Fruit fly (Drosophila melanogaster) whole organism, embryonic: ENCODE data around the gene CG12279.
A peak's percentile ranks its signal among the peaks of the same experiment; 100 is the strongest.

Experiments
- Atf-2 ChIP-seq: fragments of 200-800 bp; sonication (Bioruptor generic); optimal IDR thresholded peaks from 2 replicates; lab custom pipeline; 2016; ENCODE audit warnings: missing biosample characterization, missing genetic modification characterization
- BEAF-32 ChIP-seq: fragments of 200-800 bp; sonication (Bioruptor generic); optimal IDR thresholded peaks from 3 replicates; lab custom pipeline; 2017; ENCODE audit warnings: missing biosample characterization, missing genetic modification characterization, mild to moderate bottlenecking, moderate library complexity, missing genetic modification reagents
- CG10565 ChIP-seq: fragments of 200-800 bp; sonication (Bioruptor generic); optimal IDR thresholded peaks from 3 replicates; lab custom pipeline; 2016; ENCODE audit warnings: missing biosample characterization, mild to moderate bottlenecking, missing genetic modification characterization
- CG11398 ChIP-seq: fragments of 200-800 bp; sonication (Bioruptor generic); optimal IDR thresholded peaks from 2 replicates; lab custom pipeline; 2016; ENCODE audit warnings: missing biosample characterization, missing genetic modification characterization
- CG12104 ChIP-seq: fragments of 200-800 bp; sonication (Bioruptor generic); optimal IDR thresholded peaks from 3 replicates; lab custom pipeline; 2016; ENCODE audit warnings: missing biosample characterization, missing genetic modification characterization
- CG12236 ChIP-seq: fragments of 200-800 bp; sonication (Bioruptor generic); optimal IDR thresholded peaks from 2 replicates; lab custom pipeline; 2016; ENCODE audit warnings: missing biosample characterization, missing genetic modification characterization
- CG16863 ChIP-seq: fragments of 200-800 bp; sonication (Bioruptor generic); optimal IDR thresholded peaks from 3 replicates; lab custom pipeline; 2016; ENCODE audit warnings: missing biosample characterization, missing genetic modification characterization
- CG17385 ChIP-seq: fragments of 200-800 bp; sonication (Bioruptor generic); optimal IDR thresholded peaks from 3 replicates; lab custom pipeline; 2018; ENCODE audit warnings: missing biosample characterization, mild to moderate bottlenecking, missing genetic modification characterization
- CG18476 ChIP-seq: fragments of 200-800 bp; sonication (Bioruptor generic); optimal IDR thresholded peaks from 2 replicates; lab custom pipeline; 2016; ENCODE audit warnings: missing biosample characterization, mild to moderate bottlenecking, missing genetic modification characterization
- CG18599 ChIP-seq: fragments of 200-800 bp; sonication (Bioruptor generic); optimal IDR thresholded peaks from 3 replicates; lab custom pipeline; 2017; ENCODE audit warnings: missing biosample characterization, missing genetic modification characterization, mild to moderate bottlenecking, moderate library complexity, missing genetic modification reagents
- CG2199 ChIP-seq: fragments of 200-800 bp; sonication (Bioruptor generic); IDR thresholded peaks from 3 replicates; pipeline ENCODE4 v1.3.6; 2022; ENCODE audit warnings: missing biosample characterization, missing genetic modification characterization
- CG32772 ChIP-seq: fragments of 200-800 bp; sonication (Bioruptor generic); IDR thresholded peaks from 2 replicates; pipeline ENCODE4 v1.3.6; 2022; ENCODE audit warnings: missing biosample characterization, missing genetic modification characterization
- CG7963 ChIP-seq: fragments of 200-800 bp; sonication (Bioruptor generic); IDR thresholded peaks from 3 replicates; pipeline ENCODE4 v1.3.6; 2022; ENCODE audit warnings: missing biosample characterization, missing genetic modification characterization; ENCODE audit not compliant: partially characterized antibody
- CG9437 ChIP-seq: fragments of 200-800 bp; sonication (Bioruptor generic); optimal IDR thresholded peaks from 2 replicates; lab custom pipeline; 2018; ENCODE audit warnings: missing biosample characterization, mild to moderate bottlenecking, missing genetic modification characterization
- CG9727 ChIP-seq: fragments of 200-800 bp; sonication (Bioruptor generic); optimal IDR thresholded peaks from 3 replicates; lab custom pipeline; 2017; ENCODE audit warnings: missing biosample characterization, mild to moderate bottlenecking, missing genetic modification characterization
- CG9817 ChIP-seq: fragments of 200-800 bp; sonication (Bioruptor generic); optimal IDR thresholded peaks from 2 replicates; lab custom pipeline; 2018; ENCODE audit warnings: missing biosample characterization, mild to moderate bottlenecking, missing genetic modification characterization, moderate library complexity
- D19B ChIP-seq: fragments of 200-800 bp; sonication (Bioruptor generic); optimal IDR thresholded peaks from 2 replicates; lab custom pipeline; 2017; ENCODE audit warnings: missing biosample characterization, mild to moderate bottlenecking, missing genetic modification characterization
- Dfd ChIP-seq, 2 experiments: fragments of >200 bp; optimal IDR thresholded peaks; 2 replicates each; lab custom pipeline; 2017; ENCODE audit warnings: missing biosample characterization in 2 of 2, missing genetic modification characterization in 2 of 2
- Elba2 ChIP-seq: fragments of 200-800 bp; sonication (Bioruptor generic); optimal IDR thresholded peaks from 3 replicates; lab custom pipeline; 2016; ENCODE audit warnings: missing biosample characterization, missing genetic modification characterization
- Ets65A ChIP-seq: fragments of 200-800 bp; sonication (Bioruptor generic); peaks from one replicate; lab custom pipeline; 2016; ENCODE audit warnings: missing biosample characterization, missing genetic modification characterization
- Gsc ChIP-seq: fragments of 200-800 bp; sonication (Bioruptor generic); IDR thresholded peaks from 2 replicates; pipeline ENCODE4 v1.3.6; 2022; ENCODE audit warnings: missing biosample characterization, missing genetic modification characterization
- Hr51 ChIP-seq, 2 experiments: fragments of 200-800 bp; sonication (Bioruptor generic); optimal IDR thresholded peaks; 2 replicates in 1 of 2; 3 replicates in 1 of 2; lab custom pipeline; 2016 to 2018; ENCODE audit warnings: missing biosample characterization in 2 of 2, missing genetic modification characterization in 2 of 2, mild to moderate bottlenecking in 1 of 2, moderate library complexity in 1 of 2
- Lhr ChIP-seq: fragments of 200-800 bp; sonication (Bioruptor generic); optimal IDR thresholded peaks from 3 replicates; lab custom pipeline; 2017; ENCODE audit warnings: mild to moderate bottlenecking, missing biosample characterization, missing genetic modification reagents, missing genetic modification characterization
- Max ChIP-seq: fragments of 200-800 bp; sonication (Bioruptor generic); optimal IDR thresholded peaks from 2 replicates; lab custom pipeline; 2016; ENCODE audit warnings: missing biosample characterization, mild to moderate bottlenecking, missing genetic modification characterization
- Mes4 ChIP-seq: fragments of 200-800 bp; sonication (Bioruptor generic); optimal IDR thresholded peaks from 2 replicates; lab custom pipeline; 2016; ENCODE audit warnings: missing biosample characterization, missing genetic modification characterization
- NC2β ChIP-seq: fragments of 200-800 bp; sonication (Bioruptor generic); optimal IDR thresholded peaks from 2 replicates; lab custom pipeline; 2016; ENCODE audit warnings: missing biosample characterization, missing genetic modification characterization
- Oaz ChIP-seq: fragments of 200-800 bp; sonication (Bioruptor generic); IDR thresholded peaks from 2 replicates; pipeline ENCODE4 v1.3.6; 2022; ENCODE audit warnings: missing biosample characterization, missing genetic modification characterization
- Optix ChIP-seq: fragments of 200-800 bp; sonication (Bioruptor generic); IDR thresholded peaks from 3 replicates; pipeline ENCODE4 v1.3.6; 2022; ENCODE audit warnings: missing biosample characterization, missing genetic modification characterization
- Xbp1 ChIP-seq: fragments of 200-800 bp; sonication (Bioruptor generic); optimal IDR thresholded peaks from 3 replicates; lab custom pipeline; 2016; ENCODE audit warnings: missing biosample characterization, mild to moderate bottlenecking, missing genetic modification characterization
- YL-1 ChIP-seq: fragments of 200-800 bp; sonication (Bioruptor generic); optimal IDR thresholded peaks from 3 replicates; lab custom pipeline; 2017; ENCODE audit warnings: missing biosample characterization, mild to moderate bottlenecking, missing genetic modification characterization
- ara ChIP-seq: fragments of 200-800 bp; sonication (Bioruptor generic); IDR thresholded peaks from 2 replicates; pipeline ENCODE4 v1.3.6; 2022; ENCODE audit warnings: missing biosample characterization, missing genetic modification characterization
- az2 ChIP-seq: fragments of 200-800 bp; sonication (Bioruptor generic); optimal IDR thresholded peaks from 3 replicates; lab custom pipeline; 2016; ENCODE audit warnings: missing biosample characterization, missing genetic modification characterization
- cato ChIP-seq: fragments of 200-800 bp; sonication (Bioruptor generic); optimal IDR thresholded peaks from 2 replicates; lab custom pipeline; 2016; ENCODE audit warnings: missing biosample characterization, missing genetic modification characterization, borderline replicate concordance
- caup ChIP-seq: fragments of 200-800 bp; sonication (Bioruptor generic); optimal IDR thresholded peaks from 3 replicates; lab custom pipeline; 2017; ENCODE audit warnings: missing biosample characterization, mild to moderate bottlenecking, missing genetic modification characterization, moderate library complexity; ENCODE audit not compliant: severe bottlenecking
- dimm ChIP-seq: fragments of 200-800 bp; sonication (Bioruptor generic); IDR thresholded peaks from 2 replicates; pipeline ENCODE4 v1.3.6; 2022; ENCODE audit warnings: missing biosample characterization, missing genetic modification characterization
- ems ChIP-seq: fragments of 200-800 bp; sonication (Bioruptor generic); optimal IDR thresholded peaks from 3 replicates; lab custom pipeline; 2016; ENCODE audit warnings: missing biosample characterization, missing genetic modification characterization
- exex ChIP-seq: fragments of 200-800 bp; sonication (Bioruptor generic); optimal IDR thresholded peaks from 4 replicates; lab custom pipeline; 2018; ENCODE audit warnings: missing biosample characterization, mild to moderate bottlenecking, missing genetic modification characterization, moderate library complexity
- eyg ChIP-seq: fragments of 200-800 bp; sonication (Bioruptor generic); optimal IDR thresholded peaks from 3 replicates; lab custom pipeline; 2016; ENCODE audit warnings: missing biosample characterization, missing genetic modification characterization
- gt ChIP-seq: fragments of 200-800 bp; sonication (Bioruptor generic); IDR thresholded peaks from 2 replicates; pipeline ENCODE4 v1.3.6; 2022; ENCODE audit warnings: missing biosample characterization, missing genetic modification characterization
- kah ChIP-seq: fragments of 200-800 bp; sonication (Bioruptor generic); optimal IDR thresholded peaks from 2 replicates; lab custom pipeline; 2018; ENCODE audit warnings: missing biosample characterization, mild to moderate bottlenecking, missing genetic modification characterization
- ken ChIP-seq: fragments of 200-800 bp; sonication (Bioruptor generic); IDR thresholded peaks from 3 replicates; pipeline ENCODE4 v1.3.6; 2022; ENCODE audit warnings: missing biosample characterization, missing genetic modification characterization
- nom ChIP-seq: fragments of 200-800 bp; sonication (Bioruptor generic); optimal IDR thresholded peaks from 2 replicates; lab custom pipeline; 2017; ENCODE audit warnings: missing biosample characterization, missing genetic modification characterization, mild to moderate bottlenecking, moderate library complexity, missing genetic modification reagents
- org-1 ChIP-seq: fragments of 200-800 bp; sonication (Bioruptor generic); optimal IDR thresholded peaks from 2 replicates; lab custom pipeline; 2017; ENCODE audit warnings: missing biosample characterization, missing genetic modification characterization
- salm ChIP-seq: fragments of 200-800 bp; sonication (Bioruptor generic); optimal IDR thresholded peaks from 2 replicates; lab custom pipeline; 2018; ENCODE audit warnings: missing biosample characterization, mild to moderate bottlenecking, missing genetic modification characterization
- sd ChIP-seq: fragments of 200-800 bp; sonication (Bioruptor generic); optimal IDR thresholded peaks from 3 replicates; lab custom pipeline; 2018; ENCODE audit warnings: missing biosample characterization, mild to moderate bottlenecking, missing genetic modification characterization, moderate library complexity
- sisA ChIP-seq: fragments of 200-800 bp; sonication (Bioruptor generic); IDR thresholded peaks from 2 replicates; pipeline ENCODE4 v1.3.6; 2022; ENCODE audit warnings: missing biosample characterization, missing genetic modification characterization
- slou ChIP-seq: fragments of 200-800 bp; sonication (Bioruptor generic); optimal IDR thresholded peaks from 3 replicates; lab custom pipeline; 2016; ENCODE audit warnings: missing biosample characterization, missing genetic modification characterization
- sr ChIP-seq: fragments of 200-800 bp; sonication (Bioruptor generic); IDR thresholded peaks from 3 replicates; pipeline ENCODE4 v1.3.6; 2022; ENCODE audit warnings: missing biosample characterization, missing genetic modification characterization
- tin ChIP-seq: fragments of 200-800 bp; sonication (Bioruptor generic); optimal IDR thresholded peaks from 3 replicates; lab custom pipeline; 2016; ENCODE audit warnings: missing biosample characterization, missing genetic modification characterization

Gene CG12279

dm6 chr3R:12717588-12718535, 13.0 kb downstream of the CG12279 start (continued):
- TF ChIP-seq org-1 (GFP tag; lab: Kevin White, UChicago) (peak; percentile 9), caup (GFP tag; lab: Kevin White, UChicago) (no peak), sd (peak; percentile 47), nom (GFP tag; lab: Kevin White, UChicago) (peak; percentile 33), ara (GFP tag; lab: Robert Waterston, UW) (0 out of 2 replicates have a peak, but pooled peaks have one; percentile 19), Dfd (GFP tag; optimal IDR thresholded peaks at IDR 0.05; lab: Kevin White, UChicago) (no peak), NC2β (GFP tag; lab: Kevin White, UChicago) (peak; percentile 39), CG9817 (tag; lab: Kevin White, UChicago) (peak; percentile 26), Hr51 (GFP tag; optimal IDR thresholded peaks at IDR 0.05; lab: Kevin White, UChicago) (peak; percentile 47 to 67), cato (GFP tag; lab: Kevin White, UChicago) (no peak), ems (GFP tag; lab: Kevin White, UChicago) (peak; percentile 56), tin (GFP tag; lab: Kevin White, UChicago) (peak; percentile 40), YL-1 (no peak), CG11398 (peak; percentile 30), CG9727 (GFP tag; lab: Kevin White, UChicago) (peak; percentile 35), Gsc (GFP tag; lab: Robert Waterston, UW) (no peak), salm (tag; lab: Kevin White, UChicago) (no peak), BEAF-32 (GFP tag; lab: Kevin White, UChicago) (no peak), Max (GFP tag; lab: Kevin White, UChicago) (peak; percentile 28), CG18476 (peak; percentile 35), CG16863 (GFP tag; lab: Kevin White, UChicago) (no peak), az2 (GFP tag; lab: Kevin White, UChicago) (peak; percentile 20), CG12236 (GFP tag; lab: Kevin White, UChicago) (peak; percentile 29), Atf-2 (GFP tag; lab: Kevin White, UChicago) (peak; percentile 51), slou (GFP tag; lab: Kevin White, UChicago) (no peak), sisA (peak; percentile 67), Optix (GFP tag; lab: Robert Waterston, UW) (no peak), CG7963 (GFP tag; lab: Robert Waterston, UW) (no peak), CG12104 (GFP tag; lab: Kevin White, UChicago) (no peak), gt (no peak), CG10565 (GFP tag; lab: Kevin White, UChicago) (no peak), Xbp1 (peak; percentile 49), D19B (GFP tag; lab: Kevin White, UChicago) (peak; percentile 37), Oaz (GFP tag; lab: Robert Waterston, UW) (peak; percentile 56), Elba2 (no peak), ken (0 out of 3 replicates have a peak, but pooled peaks have one; percentile 39), CG17385 (GFP tag; lab: Kevin White, UChicago) (peak; percentile 48), eyg (GFP tag; lab: Kevin White, UChicago) (peak; percentile 14), Ets65A (GFP tag; lab: Kevin White, UChicago) (peak; percentile 66), CG32772 (GFP tag; lab: Robert Waterston, UW) (peak; percentile 45; the same call in 1 of the 2 replicates), CG9437 (peak; percentile 42), kah (GFP tag; lab: Kevin White, UChicago) (no peak), exex (tag; lab: Kevin White, UChicago) (peak; percentile 63), dimm (GFP tag; lab: Robert Waterston, UW) (no peak), CG2199 (GFP tag; lab: Robert Waterston, UW) (no peak), Mes4 (GFP tag; lab: Kevin White, UChicago) (no peak), CG18599 (GFP tag; lab: Kevin White, UChicago) (peak; percentile 81), sr (GFP tag; lab: Robert Waterston, UW) (no peak), Lhr (GFP tag; lab: Kevin White, UChicago) (no peak)
